Worm (Caenorhabditis elegans) whole organism, L2 larva: ENCODE measurements around the gene T21D9.2.

Experiments
- C34F6.9 ChIP-seq: fragments of 150-350 bp; optimal IDR thresholded peaks from 2 replicates; lab custom pipeline; 2014; ENCODE audit warnings: missing biosample characterization, missing genetic modification characterization
- F13H6.1 ChIP-seq: sonication (generic microtip); optimal IDR thresholded peaks from 2 replicates; lab custom pipeline; 2016; ENCODE audit warnings: missing genetic modification characterization, missing compliant biosample characterization
- R02D3.7 ChIP-seq: fragments of 150-350 bp; optimal IDR thresholded peaks from 2 replicates; lab custom pipeline; 2014; ENCODE audit warnings: missing biosample characterization, missing genetic modification characterization
- Y55F3AM.14 ChIP-seq: fragments of 200-800 bp; sonication (Bioruptor generic); optimal IDR thresholded peaks from 2 replicates; lab custom pipeline; 2018; ENCODE audit warnings: mild to moderate bottlenecking, missing genetic modification characterization, missing compliant biosample characterization
- ZK546.5 ChIP-seq: sonication (generic microtip); optimal IDR thresholded peaks from 2 replicates; lab custom pipeline; 2017; ENCODE audit warnings: missing biosample characterization, missing genetic modification characterization
- alr-1 ChIP-seq: fragments of 150-350 bp; optimal IDR thresholded peaks from 2 replicates; lab custom pipeline; 2014; ENCODE audit warnings: missing biosample characterization, missing genetic modification characterization
- aly-2 ChIP-seq: fragments of 150-350 bp; optimal IDR thresholded peaks from 2 replicates; lab custom pipeline; 2014; ENCODE audit warnings: missing biosample characterization, missing genetic modification characterization
- ama-1 ChIP-seq: fragments of 150-350 bp; optimal IDR thresholded peaks from 2 replicates; lab custom pipeline; 2018; ENCODE audit warnings: inconsistent platforms
- ceh-16 ChIP-seq: fragments of 150-350 bp; optimal IDR thresholded peaks from 2 replicates; lab custom pipeline; 2014; ENCODE audit warnings: missing biosample characterization, missing genetic modification characterization
- ceh-82 ChIP-seq: fragments of 150-350 bp; optimal IDR thresholded peaks from 2 replicates; lab custom pipeline; 2014; ENCODE audit warnings: missing biosample characterization, missing genetic modification characterization
- crh-2 ChIP-seq: sonication (generic microtip); optimal IDR thresholded peaks from 2 replicates; lab custom pipeline; 2017; ENCODE audit warnings: missing biosample characterization, missing genetic modification characterization
- dmd-4 ChIP-seq: sonication (generic microtip); optimal IDR thresholded peaks from 2 replicates; lab custom pipeline; 2017; ENCODE audit warnings: missing biosample characterization, missing genetic modification characterization
- egl-27 ChIP-seq: sonication (generic microtip); optimal IDR thresholded peaks from 3 replicates; lab custom pipeline; 2017; ENCODE audit warnings: missing biosample characterization, missing genetic modification reagents, missing genetic modification characterization
- elt-1 ChIP-seq: fragments of 150-350 bp; optimal IDR thresholded peaks from 2 replicates; lab custom pipeline; 2014; ENCODE audit warnings: missing biosample characterization, missing genetic modification characterization
- elt-3 ChIP-seq: sonication (generic microtip); optimal IDR thresholded peaks from 2 replicates; lab custom pipeline; 2017; ENCODE audit warnings: missing biosample characterization, missing genetic modification characterization
- fos-1 ChIP-seq: fragments of 150-350 bp; optimal IDR thresholded peaks from 2 replicates; lab custom pipeline; 2014; ENCODE audit warnings: missing biosample characterization, missing genetic modification characterization
- gmeb-1 ChIP-seq: fragments of 150-350 bp; optimal IDR thresholded peaks from 2 replicates; lab custom pipeline; 2014; ENCODE audit warnings: missing biosample characterization, missing genetic modification characterization
- lin-11 ChIP-seq: fragments of 150-350 bp; sonication (generic microtip); optimal IDR thresholded peaks from 2 replicates; lab custom pipeline; 2014; ENCODE audit warnings: missing biosample characterization, missing genetic modification characterization, inconsistent platforms, mixed read lengths
- lin-13 ChIP-seq: fragments of 150-350 bp; optimal IDR thresholded peaks from 2 replicates; lab custom pipeline; 2014; ENCODE audit warnings: missing biosample characterization, missing genetic modification reagents, missing genetic modification characterization
- lin-39 ChIP-seq: fragments of 150-350 bp; optimal IDR thresholded peaks from 2 replicates; lab custom pipeline; 2014; ENCODE audit warnings: missing biosample characterization, missing genetic modification reagents, missing genetic modification characterization
- lsy-2 ChIP-seq, 2 experiments: fragments of 150-350 bp in 1 of 2; sonication (generic microtip) in 1 of 2; optimal IDR thresholded peaks; 2 replicates each; lab custom pipeline; 2014 to 2017; ENCODE audit warnings: missing biosample characterization in 2 of 2, missing genetic modification characterization in 2 of 2
- mab-5 ChIP-seq: fragments of 150-350 bp; optimal IDR thresholded peaks from 2 replicates; lab custom pipeline; 2014; ENCODE audit warnings: missing biosample characterization, missing genetic modification characterization
- mdl-1 ChIP-seq, 2 experiments: fragments of 150-350 bp in 1 of 2; sonication (generic microtip) in 1 of 2; optimal IDR thresholded peaks; 2 replicates each; lab custom pipeline; 2017; ENCODE audit warnings: missing biosample characterization in 2 of 2, missing genetic modification characterization in 2 of 2
- nhr-10 ChIP-seq: sonication (generic microtip); optimal IDR thresholded peaks from 2 replicates; lab custom pipeline; 2017; ENCODE audit warnings: missing biosample characterization, missing genetic modification characterization
- nhr-11 ChIP-seq: fragments of 150-350 bp; optimal IDR thresholded peaks from 2 replicates; lab custom pipeline; 2014; ENCODE audit warnings: missing biosample characterization, missing genetic modification characterization
- nhr-12 ChIP-seq: fragments of 150-350 bp; optimal IDR thresholded peaks from 2 replicates; lab custom pipeline; 2014; ENCODE audit warnings: missing biosample characterization, missing genetic modification characterization
- nhr-129 ChIP-seq: fragments of 150-350 bp; optimal IDR thresholded peaks from 2 replicates; lab custom pipeline; 2014; ENCODE audit warnings: missing biosample characterization, missing genetic modification characterization
- nhr-21 ChIP-seq: fragments of 150-350 bp; optimal IDR thresholded peaks from 2 replicates; lab custom pipeline; 2014; ENCODE audit warnings: missing biosample characterization, missing genetic modification characterization
- nhr-23 ChIP-seq: fragments of 150-350 bp; optimal IDR thresholded peaks from 2 replicates; lab custom pipeline; 2014; ENCODE audit warnings: missing biosample characterization, missing genetic modification reagents, missing genetic modification characterization
- nhr-25 ChIP-seq: fragments of 150-350 bp; sonication (generic microtip); optimal IDR thresholded peaks from 3 replicates; lab custom pipeline; 2014; ENCODE audit warnings: missing biosample characterization, missing genetic modification characterization
- nhr-6 ChIP-seq: fragments of 150-350 bp; optimal IDR thresholded peaks from 2 replicates; lab custom pipeline; 2014; ENCODE audit warnings: missing biosample characterization, missing genetic modification characterization
- peb-1 ChIP-seq: fragments of 150-350 bp; optimal IDR thresholded peaks from 2 replicates; lab custom pipeline; 2014; ENCODE audit warnings: missing biosample characterization, missing genetic modification characterization
- sem-4 ChIP-seq: fragments of 150-350 bp; optimal IDR thresholded peaks from 2 replicates; lab custom pipeline; 2014; ENCODE audit warnings: missing biosample characterization, missing genetic modification reagents, missing genetic modification characterization
- skn-1 ChIP-seq: sonication (generic microtip); optimal IDR thresholded peaks from 2 replicates; lab custom pipeline; 2017; ENCODE audit warnings: missing biosample characterization, missing genetic modification characterization
- sma-3 ChIP-seq: sonication (generic microtip); optimal IDR thresholded peaks from 2 replicates; lab custom pipeline; 2016; ENCODE audit warnings: missing genetic modification reagents, missing genetic modification characterization, missing compliant biosample characterization
- sma-9 ChIP-seq, 2 experiments: fragments of 150-350 bp in 1 of 2; sonication (generic microtip) in 1 of 2; optimal IDR thresholded peaks; 2 replicates each; lab custom pipeline; 2014 to 2016; ENCODE audit warnings: missing genetic modification characterization in 2 of 2, mild to moderate bottlenecking in 1 of 2, missing biosample characterization in 1 of 2, missing compliant biosample characterization in 1 of 2, missing genetic modification reagents in 1 of 2, moderate library complexity in 1 of 2
- unc-55 ChIP-seq: fragments of 150-350 bp; sonication (generic microtip); optimal IDR thresholded peaks from 3 replicates; lab custom pipeline; 2014; ENCODE audit warnings: missing biosample characterization, missing genetic modification reagents, missing genetic modification characterization
- unc-62 ChIP-seq: fragments of 150-350 bp; optimal IDR thresholded peaks from 2 replicates; lab custom pipeline; 2014; ENCODE audit warnings: missing biosample characterization, missing genetic modification reagents, missing genetic modification characterization
- ztf-4 ChIP-seq: fragments of 150-350 bp; optimal IDR thresholded peaks from 2 replicates; lab custom pipeline; 2014; ENCODE audit warnings: missing biosample characterization, missing genetic modification characterization

The T21D9.2 gene

ce11 chrX:2084019-2084418 lies 12.7 kb downstream of the T21D9.2 start, which contains the start of gene F49H12.3:
Gene F49H12.3, plus strand, starts transcription at chrX:2084375.
- no peak for TF ChIP-seq alr-1 (tag; lab: Kevin White, UChicago)
- no peak for TF ChIP-seq ceh-82
- TF ChIP-seq unc-55 (GFP tag; lab: Kevin White, UChicago): no peak
- no peak for TF ChIP-seq C34F6.9 (tag; lab: Kevin White, UChicago)
- TF ChIP-seq lin-39: no peak
- TF ChIP-seq fos-1: no peak

DNA sequence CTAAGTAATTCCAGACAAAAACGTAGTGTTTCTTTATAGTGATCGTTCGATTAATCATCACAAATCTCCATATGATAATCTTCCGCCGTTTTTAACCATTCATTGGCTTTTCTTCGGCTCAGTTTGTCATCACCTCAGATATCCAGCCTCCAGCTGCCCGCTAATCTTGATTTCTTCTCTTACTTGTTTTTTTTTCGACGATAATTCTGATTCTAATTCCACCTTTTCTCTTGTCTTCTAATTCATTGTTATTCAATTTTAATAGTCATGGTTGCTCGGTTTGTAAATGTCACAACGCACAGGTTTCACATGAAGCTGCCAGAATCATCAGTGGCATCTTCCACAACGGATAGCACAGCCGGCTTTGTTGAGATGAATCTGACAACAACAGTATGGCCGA lies 17.2 kb downstream of the T21D9.2 start, which contains the start of gene F49H12.4:
TSS of gene F49H12.4 (plus strand) at position 301 of the 400 bp plus-strand sequence.
- TF ChIP-seq nhr-23 (tag; lab: Kevin White, UChicago): no peak
- no peak for TF ChIP-seq nhr-10 (tag; lab: Kevin White, UChicago)
- TF ChIP-seq crh-2 (tag; lab: Kevin White, UChicago): no peak
- TF ChIP-seq lsy-2 (tag; optimal IDR thresholded peaks at IDR 0.05; lab: Kevin White, UChicago): no peak
- no peak for TF ChIP-seq C34F6.9 (tag; lab: Kevin White, UChicago)
- no peak for TF ChIP-seq skn-1 (tag; lab: Kevin White, UChicago)
- no peak for TF ChIP-seq elt-1 (tag; lab: Kevin White, UChicago)
- TF ChIP-seq nhr-6 (tag; lab: Kevin White, UChicago): no peak
- no peak for TF ChIP-seq ceh-82
- TF ChIP-seq R02D3.7 (tag; lab: Kevin White, UChicago): no peak
- no peak for TF ChIP-seq gmeb-1 (tag; lab: Kevin White, UChicago)
- no peak for TF ChIP-seq sma-9 (GFP tag; optimal IDR thresholded peaks at IDR 0.05; lab: Kevin White, UChicago)
- TF ChIP-seq sma-9 (tag; optimal IDR thresholded peaks at IDR 0.05; lab: Kevin White, UChicago): no peak
- TF ChIP-seq nhr-11: no peak
- no peak for TF ChIP-seq ztf-4
- no peak for TF ChIP-seq nhr-12 (tag; lab: Kevin White, UChicago)
- TF ChIP-seq unc-62 (GFP tag; lab: Kevin White, UChicago): no peak
- no peak for TF ChIP-seq lin-39
- TF ChIP-seq F13H6.1 (tag; lab: Kevin White, UChicago): no peak
- no peak for TF ChIP-seq ZK546.5 (tag; lab: Kevin White, UChicago)

DNA sequence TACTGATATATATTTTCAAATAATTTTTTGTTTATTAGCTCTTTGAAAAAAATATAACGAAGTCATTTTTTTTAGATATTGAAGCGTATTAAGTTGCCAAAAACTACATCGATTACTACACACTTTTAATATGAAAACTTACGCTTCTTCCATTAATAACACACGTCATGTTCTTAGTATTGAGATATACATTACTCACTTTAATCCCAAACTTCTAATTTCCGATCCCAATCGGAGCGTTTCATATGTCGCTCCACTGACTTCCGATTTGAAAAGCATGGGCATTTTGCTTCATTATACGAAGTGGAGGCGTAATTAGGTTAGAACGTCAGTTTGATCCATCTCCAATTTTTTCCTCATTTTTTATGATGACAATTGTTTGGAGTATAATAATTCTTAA lies 17.9 kb downstream of the T21D9.2 start:
- TF ChIP-seq sma-3 (no peak), lin-39 (no peak), F13H6.1 (tag; lab: Kevin White, UChicago) (no peak), C34F6.9 (tag; lab: Kevin White, UChicago) (no peak), nhr-23 (tag; lab: Kevin White, UChicago) (no peak), nhr-6 (tag; lab: Kevin White, UChicago) (no peak), aly-2 (tag; lab: Kevin White, UChicago) (no peak), peb-1 (tag; lab: Kevin White, UChicago) (no peak), dmd-4 (no peak), mdl-1 (tag; optimal IDR thresholded peaks at IDR 0.05; lab: Kevin White, UChicago) (no peak)
- TF ChIP-seq, all 48 proteins: peak for 0

DNA sequence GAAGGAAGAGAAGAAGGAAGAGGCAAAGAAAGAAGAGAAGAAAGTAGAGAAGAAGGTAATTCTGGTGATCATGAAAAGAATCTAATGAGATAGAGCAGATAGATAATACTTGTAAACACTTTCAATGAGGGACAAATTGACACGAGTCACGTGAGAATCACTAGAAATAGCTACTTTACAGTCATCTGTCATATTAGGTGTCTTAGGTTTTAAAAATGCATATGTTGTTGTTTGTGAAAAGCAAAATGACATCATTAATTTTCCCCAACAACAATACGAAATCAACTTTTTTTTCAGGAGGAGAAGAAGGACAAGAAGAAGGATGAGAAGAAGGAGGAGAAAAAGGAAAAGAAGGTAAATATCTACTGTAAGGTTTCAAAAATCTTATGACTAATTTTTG lies 21.5 kb downstream of the T21D9.2 start:
- TF ChIP-seq ZK546.5 (tag; lab: Kevin White, UChicago) (no peak), sma-9 (GFP tag; optimal IDR thresholded peaks at IDR 0.05; lab: Kevin White, UChicago) (peak; percentile 13), sma-9 (tag; optimal IDR thresholded peaks at IDR 0.05; lab: Kevin White, UChicago) (no peak), sem-4 (tag; lab: Kevin White, UChicago) (no peak), elt-3 (tag; lab: Kevin White, UChicago) (no peak), nhr-25 (tag; lab: Kevin White, UChicago) (peak; percentile 27), alr-1 (tag; lab: Kevin White, UChicago) (no peak), fos-1 (no peak), nhr-129 (tag; lab: Kevin White, UChicago) (peak; percentile 26)

DNA sequence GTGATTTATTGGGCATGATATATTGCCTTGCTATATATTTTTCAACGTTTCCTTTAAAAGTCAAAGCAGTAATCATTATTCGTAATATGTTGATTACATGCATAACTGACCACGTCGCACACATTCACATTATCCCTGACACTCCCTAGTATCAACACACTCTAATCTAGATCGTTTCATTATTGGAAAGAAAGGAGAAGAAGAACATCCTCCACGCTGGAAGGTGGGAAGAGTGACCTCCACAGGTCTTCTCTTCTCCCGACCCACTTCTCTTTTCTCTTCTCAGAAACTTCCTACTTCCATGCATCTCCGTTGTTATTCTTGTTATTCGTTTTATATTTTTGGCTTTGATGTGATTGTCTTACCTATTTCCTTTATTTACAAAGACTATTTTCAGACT lies 22.6 kb downstream of the T21D9.2 start, which contains the start of gene txdc-12.2:
TSS of gene txdc-12.2 (plus strand) at position 396 of the 400 bp plus-strand sequence.
- peak; percentile 1 for TF ChIP-seq fos-1
- no peak for TF ChIP-seq ztf-4
- no peak for TF ChIP-seq gmeb-1 (tag; lab: Kevin White, UChicago)

DNA sequence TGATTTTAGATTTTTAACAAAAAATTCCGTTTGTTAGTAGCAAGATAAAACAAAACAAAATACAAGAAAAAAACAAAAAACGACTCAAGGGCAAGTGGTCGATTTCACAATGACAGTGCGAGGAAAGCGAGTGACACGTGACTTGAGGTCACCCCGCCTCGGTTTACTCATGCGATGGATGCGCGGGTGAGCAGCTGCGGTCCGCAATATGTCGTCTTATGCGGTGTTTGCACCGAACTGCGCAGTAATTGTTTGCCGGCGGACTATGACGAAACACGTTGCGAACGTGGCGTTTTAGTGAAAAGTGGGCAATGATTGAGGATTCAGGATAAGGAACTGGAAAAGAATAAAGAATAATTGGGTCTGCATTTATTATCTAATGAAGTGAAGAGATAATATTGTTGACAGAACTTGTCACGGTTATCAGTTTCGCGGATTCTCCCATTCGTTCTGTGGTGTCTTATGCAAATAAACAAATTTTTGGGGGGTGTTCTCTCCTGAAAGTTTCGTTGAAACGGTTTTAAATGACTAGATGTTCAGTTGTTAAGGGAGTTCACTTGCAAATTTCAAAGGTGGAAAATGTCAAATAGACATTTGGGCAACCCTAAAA lies 25.2 kb downstream of the T21D9.2 start:
- TF ChIP-seq Y55F3AM.14 (GFP tag; lab: Kevin White, UChicago): peak; percentile 2
- TF ChIP-seq nhr-21 (tag; lab: Kevin White, UChicago): peak; percentile 30
- peak; percentile 37 for TF ChIP-seq nhr-10 (tag; lab: Kevin White, UChicago)
- TF ChIP-seq ztf-4: peak; percentile 42
- TF ChIP-seq nhr-11: no peak
- peak; percentile 72 for TF ChIP-seq unc-55 (GFP tag; lab: Kevin White, UChicago)
- TF ChIP-seq sma-9 (GFP tag; optimal IDR thresholded peaks at IDR 0.05; lab: Kevin White, UChicago): peak; percentile 79
- no peak for TF ChIP-seq sma-9 (tag; optimal IDR thresholded peaks at IDR 0.05; lab: Kevin White, UChicago)
- TF ChIP-seq nhr-25 (tag; lab: Kevin White, UChicago): peak; percentile 86
- TF ChIP-seq lin-13 (GFP tag; lab: Kevin White, UChicago): peak; percentile 34
- peak; percentile 52 for TF ChIP-seq gmeb-1 (tag; lab: Kevin White, UChicago)
- no peak for TF ChIP-seq nhr-12 (tag; lab: Kevin White, UChicago)
- TF ChIP-seq elt-3 (tag; lab: Kevin White, UChicago): no peak
- TF ChIP-seq nhr-6 (tag; lab: Kevin White, UChicago): no peak
- TF ChIP-seq egl-27 (tag; lab: Kevin White, UChicago): no peak
- peak; percentile 68 for TF ChIP-seq mab-5 (tag; lab: Kevin White, UChicago)
- peak; percentile 15 for TF ChIP-seq ama-1 (lab: Kevin White, UChicago)
- TF ChIP-seq ceh-16 (tag; lab: Kevin White, UChicago): peak; percentile 54
- TF ChIP-seq skn-1 (tag; lab: Kevin White, UChicago): no peak
- peak; percentile 73 for TF ChIP-seq F13H6.1 (tag; lab: Kevin White, UChicago)
- peak; percentile 77 for TF ChIP-seq lin-11 (tag; lab: Kevin White, UChicago)
- TF ChIP-seq C34F6.9 (tag; lab: Kevin White, UChicago): peak; percentile 88
- TF ChIP-seq fos-1: peak; percentile 37
